Fruit fly (Drosophila melanogaster): ENCODE data around the gene Eig71Ee.

DNA sequence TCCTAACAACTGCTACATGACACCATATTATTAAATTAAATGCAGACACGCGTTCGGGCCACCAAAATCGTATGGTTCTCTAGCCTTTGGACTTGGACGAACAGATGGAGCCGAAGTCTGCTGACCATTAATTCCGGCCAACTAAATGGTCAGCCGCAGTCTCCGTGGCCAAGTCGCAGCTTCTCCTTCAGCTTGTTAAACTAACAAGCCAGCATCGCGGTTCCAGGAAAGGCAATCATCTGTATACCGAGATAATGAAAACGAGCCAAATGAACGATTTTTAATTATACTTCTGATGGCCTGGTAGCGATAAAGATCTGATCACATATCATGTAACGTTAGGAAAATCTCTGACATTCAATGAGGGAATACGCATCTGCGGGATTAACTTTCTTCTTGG lies 14.1 kb upstream of the Eig71Ee start:
- TF ChIP-seq CG8478 (optimal IDR thresholded peaks at IDR 0.05) (no peak), CTCF (optimal IDR thresholded peaks at IDR 0.05) (no peak)
